Fruit fly (Drosophila melanogaster): ENCODE measurements around the gene CG6664.

DNA sequence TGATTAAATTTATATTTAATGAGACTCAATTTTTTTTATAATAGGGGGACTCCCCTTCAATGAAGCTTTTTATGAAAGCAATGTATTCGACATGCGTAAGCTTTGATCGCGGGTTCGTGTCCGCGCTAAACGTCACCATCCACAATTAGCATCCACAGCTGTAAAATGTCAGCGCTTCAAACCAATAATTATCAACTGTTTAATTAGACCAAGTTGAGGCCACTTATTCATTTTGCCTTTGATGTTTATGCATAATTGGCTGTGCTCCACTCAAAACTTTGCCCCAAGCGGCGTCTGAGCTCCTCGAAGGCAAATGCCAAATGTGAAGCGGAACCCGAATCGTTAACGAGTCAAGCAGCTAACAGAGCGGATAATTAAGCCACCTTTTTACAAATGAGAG is 30.4 kb downstream of the CG6664 start:
- no peak for TF ChIP-seq pfk (GFP tag; optimal IDR thresholded peaks at IDR 0.05)
- no peak for TF ChIP-seq lab (GFP tag; optimal IDR thresholded peaks at IDR 0.05)
- TF ChIP-seq Lpt (GFP tag; optimal IDR thresholded peaks at IDR 0.05) = no peak
- TF ChIP-seq CG12659 (GFP tag; optimal IDR thresholded peaks at IDR 0.05) = no peak
- no peak for TF ChIP-seq jing (GFP tag; optimal IDR thresholded peaks at IDR 0.05)
- TF ChIP-seq CG10431 (GFP tag; optimal IDR thresholded peaks at IDR 0.05) = no peak
- no peak for TF ChIP-seq CG4404 (GFP tag; IDR thresholded peaks at IDR 0.05)
- peak; percentile 82 for TF ChIP-seq Vsx1 (GFP tag; optimal IDR thresholded peaks at IDR 0.05)
- TF ChIP-seq CG4617 (GFP tag; optimal IDR thresholded peaks at IDR 0.05; ENCODE audit: borderline replicate concordance) = no peak
- no peak for TF ChIP-seq CG2129 (GFP tag; IDR thresholded peaks at IDR 0.05; ENCODE audit: partially characterized antibody)
- no peak for TF ChIP-seq ham (GFP tag; IDR thresholded peaks at IDR 0.05)
